Fruit fly (Drosophila melanogaster): ENCODE data around the gene mgl.
A peak's percentile ranks its signal among the peaks of the same experiment; 100 is the strongest.

mgl gene

DNA sequence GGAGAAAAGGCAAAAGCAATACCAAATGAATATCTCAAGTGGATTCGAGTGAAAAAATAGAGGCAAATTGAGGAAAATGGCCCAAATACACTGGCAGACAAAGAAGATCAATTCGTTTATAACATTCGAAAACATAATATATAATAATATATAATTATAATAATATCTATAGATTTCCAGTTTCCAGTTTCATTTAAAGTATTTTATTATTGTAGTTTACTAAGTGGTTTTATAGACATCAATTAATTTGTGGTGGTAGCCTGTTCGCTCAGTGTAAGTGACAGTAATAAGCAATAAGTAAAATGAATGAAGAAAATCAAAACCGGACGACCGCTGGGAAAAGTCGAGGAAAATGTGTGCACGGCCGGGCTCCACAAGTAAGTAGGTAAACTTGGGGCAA, 149.6 kb downstream of the mgl start (continued):
- TF ChIP-seq hb (GFP tag; IDR thresholded peaks at IDR 0.05; ENCODE audit: partially characterized antibody) (no peak), CG11723 (GFP tag; optimal IDR thresholded peaks at IDR 0.05) (no peak), CG10462 (GFP tag; optimal IDR thresholded peaks at IDR 0.05) (no peak), CG10654 (GFP tag; optimal IDR thresholded peaks at IDR 0.05) (no peak), gt (GFP tag; IDR thresholded peaks at IDR 0.05) (no peak), Dip2 (GFP tag; IDR thresholded peaks at IDR 0.05) (no peak), eyg (GFP tag; optimal IDR thresholded peaks at IDR 0.05) (no peak), CG14710 (tag; optimal IDR thresholded peaks at IDR 0.05) (peak; percentile 33), CG18262 (tag; optimal IDR thresholded peaks at IDR 0.05) (peak; percentile 47), ttk (GFP tag; IDR thresholded peaks at IDR 0.05) (no peak), CG10979 (tag; optimal IDR thresholded peaks at IDR 0.05) (peak; percentile 57), Sry-β (GFP tag; optimal IDR thresholded peaks at IDR 0.05) (no peak), CG12659 (GFP tag; optimal IDR thresholded peaks at IDR 0.05) (peak; percentile 31), CG18011 (GFP tag; optimal IDR thresholded peaks at IDR 0.05) (no peak), CG11504 (tag; optimal IDR thresholded peaks at IDR 0.05) (peak; percentile 71), CG11093 (GFP tag; IDR thresholded peaks at IDR 0.05) (no peak), E2f2 (GFP tag; IDR thresholded peaks at IDR 0.05) (peak; percentile 20; the same call in 1 of the 2 replicates), CG8944 (GFP tag; optimal IDR thresholded peaks at IDR 0.05) (no peak), Mad (GFP tag; optimal IDR thresholded peaks at IDR 0.05) (no peak), abd-A (tag; optimal IDR thresholded peaks at IDR 0.05) (no peak), CG43689 (GFP tag; IDR thresholded peaks at IDR 0.05) (peak; percentile 6; the same call in 1 of the 2 replicates), CG10267 (tag; optimal IDR thresholded peaks at IDR 0.05) (peak; percentile 56), CG31388 (GFP tag; optimal IDR thresholded peaks at IDR 0.05) (no peak), CG1647 (GFP tag; optimal IDR thresholded peaks at IDR 0.05) (no peak), CG6683 (GFP tag; optimal IDR thresholded peaks at IDR 0.05) (no peak), sima (GFP tag; optimal IDR thresholded peaks at IDR 0.05) (no peak), CG4404 (GFP tag; IDR thresholded peaks at IDR 0.05) (no peak), kay (GFP tag; optimal IDR thresholded peaks at IDR 0.05) (no peak), Sry-δ (GFP tag; optimal IDR thresholded peaks at IDR 0.05) (no peak), lmd (GFP tag; IDR thresholded peaks at IDR 0.05) (no peak), CG12071 (GFP tag; optimal IDR thresholded peaks at IDR 0.05) (no peak), vfl (GFP tag; optimal IDR thresholded peaks at IDR 0.05) (no peak), z (GFP tag; IDR thresholded peaks at IDR 0.05) (no peak), CG4617 (GFP tag; optimal IDR thresholded peaks at IDR 0.05; ENCODE audit: borderline replicate concordance) (no peak), PHDP (tag; optimal IDR thresholded peaks at IDR 0.05) (peak; percentile 60), Dfd (GFP tag; optimal IDR thresholded peaks at IDR 0.05) (no peak), CG31224 (GFP tag; IDR thresholded peaks at IDR 0.05) (no peak), zen2 (GFP tag; IDR thresholded peaks at IDR 0.05; ENCODE audit: partially characterized antibody) (no peak), Oli (tag; optimal IDR thresholded peaks at IDR 0.05) (peak; percentile 42), twi (tag; optimal IDR thresholded peaks at IDR 0.05) (no peak), Lhr (GFP tag; optimal IDR thresholded peaks at IDR 0.05) (no peak), ssp (GFP tag; IDR thresholded peaks at IDR 0.05) (no peak), Camta (GFP tag; optimal IDR thresholded peaks at IDR 0.05) (no peak), CG3163 (GFP tag; optimal IDR thresholded peaks at IDR 0.05) (no peak), CG31441 (GFP tag; IDR thresholded peaks at IDR 0.05) (peak; percentile 63), odd (GFP tag; optimal IDR thresholded peaks at IDR 0.05) (no peak), fd102C (GFP tag; optimal IDR thresholded peaks at IDR 0.05) (no peak), pnt (GFP tag; optimal IDR thresholded peaks at IDR 0.05) (no peak), CG5245 (GFP tag; optimal IDR thresholded peaks at IDR 0.05) (no peak), bowl (GFP tag; IDR thresholded peaks at IDR 0.05) (no peak)

Measured in whole organism, embryonic.